Worm (Caenorhabditis elegans): ENCODE measurements around the gene F19B10.1.

ce11 chrII:3641197-3641596 is 41.8 kb upstream of the F19B10.1 start, which contains the start of gene M151.1:
- no peak for TF ChIP-seq ceh-82 (tag; optimal IDR thresholded peaks at IDR 0.05)
- no peak for TF ChIP-seq fos-1 (tag; optimal IDR thresholded peaks at IDR 0.05)
- TF ChIP-seq elt-3 (tag; optimal IDR thresholded peaks at IDR 0.05) = no peak
- TF ChIP-seq fkh-2 (tag; optimal IDR thresholded peaks at IDR 0.05) = no peak
- no peak for TF ChIP-seq lin-15B (tag; optimal IDR thresholded peaks at IDR 0.05)
- TF ChIP-seq ceh-28 (tag; optimal IDR thresholded peaks at IDR 0.05) = no peak
- no peak for TF ChIP-seq ZK546.5 (tag; optimal IDR thresholded peaks at IDR 0.05)
- TF ChIP-seq egl-27 (tag; optimal IDR thresholded peaks at IDR 0.05) = no peak
- no peak for TF ChIP-seq eor-1 (tag; optimal IDR thresholded peaks at IDR 0.05)
- TF ChIP-seq nhr-11 (tag; optimal IDR thresholded peaks at IDR 0.05) = no peak
- TF ChIP-seq ceh-9 (tag; optimal IDR thresholded peaks at IDR 0.05) = no peak

All from whole organism, L3 larva.